Worm (Caenorhabditis elegans): ENCODE results near the gene F18G5.6.

F18G5.6 gene

DNA sequence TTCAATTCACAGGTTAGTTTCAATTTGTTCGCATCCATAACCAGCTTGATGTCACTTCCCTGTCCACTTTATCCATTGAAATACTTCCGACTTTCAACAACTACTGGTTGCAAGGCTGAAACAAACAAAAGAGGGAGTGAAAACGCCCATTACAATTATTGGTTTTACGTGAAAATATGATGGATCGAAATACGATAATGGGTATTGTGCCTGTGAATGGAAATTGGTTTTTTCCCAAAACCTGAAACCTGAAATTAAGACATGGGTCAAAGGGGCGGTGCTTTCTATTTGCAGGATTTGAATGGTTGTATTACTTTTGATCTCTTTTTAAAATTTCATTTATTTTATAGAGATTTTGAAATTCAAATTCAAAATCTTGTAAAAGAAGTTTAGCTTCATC, 34.7 kb upstream of the F18G5.6 start, which contains the start of gene B0416.2:
B0416.2 (plus strand) TSS at position 301 of the 400 bp plus-strand sequence.
- TF ChIP-seq fkh-2 (tag; optimal IDR thresholded peaks at IDR 0.05) (no peak), nhr-76 (tag; optimal IDR thresholded peaks at IDR 0.05) (no peak), ceh-82 (tag; optimal IDR thresholded peaks at IDR 0.05) (no peak), ztf-4 (tag; optimal IDR thresholded peaks at IDR 0.05) (no peak), elt-1 (tag; optimal IDR thresholded peaks at IDR 0.05) (no peak), lin-15B (tag; optimal IDR thresholded peaks at IDR 0.05) (no peak), lsy-12 (tag; optimal IDR thresholded peaks at IDR 0.05) (no peak), fos-1 (tag; optimal IDR thresholded peaks at IDR 0.05) (no peak), egl-27 (tag; optimal IDR thresholded peaks at IDR 0.05) (no peak), nhr-77 (tag; optimal IDR thresholded peaks at IDR 0.05) (no peak), elt-3 (tag; optimal IDR thresholded peaks at IDR 0.05) (no peak), nhr-237 (tag; optimal IDR thresholded peaks at IDR 0.05) (no peak), ztf-11 (tag; optimal IDR thresholded peaks at IDR 0.05) (no peak)

DNA sequence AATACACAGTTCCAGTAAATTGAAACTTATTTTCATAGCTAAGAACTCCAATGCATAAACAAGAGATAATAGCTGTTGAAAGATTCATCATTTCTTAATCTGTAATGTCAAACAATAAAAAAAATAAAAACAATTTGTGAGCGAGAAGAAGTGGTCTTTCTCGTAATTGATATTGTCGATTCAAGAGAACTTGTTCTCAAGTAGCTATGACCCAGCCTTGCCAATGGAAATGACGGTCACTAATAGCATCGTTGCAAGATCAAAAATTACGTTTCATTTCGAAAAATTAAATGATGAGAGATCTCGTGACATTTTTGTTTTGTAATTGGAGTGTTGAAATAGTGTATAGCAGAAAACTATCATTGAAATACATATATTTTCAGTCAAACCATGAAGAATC, 33.7 kb upstream of the F18G5.6 start, which contains the start of gene B0416.7:
B0416.7 (minus strand) TSS at position 101 of the 400 bp plus-strand sequence.
- TF ChIP-seq eor-1 (tag; optimal IDR thresholded peaks at IDR 0.05) (no peak), sea-2 (GFP tag; optimal IDR thresholded peaks at IDR 0.05) (no peak), daf-12 (tag; optimal IDR thresholded peaks at IDR 0.05) (no peak), elt-2 (tag; optimal IDR thresholded peaks at IDR 0.05) (no peak), nhr-43 (tag; optimal IDR thresholded peaks at IDR 0.05; ENCODE audit: poor library complexity, severe bottlenecking) (no peak), lin-15B (tag; optimal IDR thresholded peaks at IDR 0.05) (no peak), aly-2 (tag; optimal IDR thresholded peaks at IDR 0.05) (no peak), nhr-11 (tag; optimal IDR thresholded peaks at IDR 0.05) (no peak), tbx-2 (tag; optimal IDR thresholded peaks at IDR 0.05) (no peak), nhr-77 (tag; optimal IDR thresholded peaks at IDR 0.05) (no peak), pha-4 (tag; optimal IDR thresholded peaks at IDR 0.05) (no peak), jun-1 (tag; optimal IDR thresholded peaks at IDR 0.05) (no peak), ceh-9 (tag; optimal IDR thresholded peaks at IDR 0.05) (no peak), nhr-12 (tag; optimal IDR thresholded peaks at IDR 0.05) (no peak), egl-27 (tag; optimal IDR thresholded peaks at IDR 0.05) (no peak), nhr-67 (tag; optimal IDR thresholded peaks at IDR 0.05) (no peak), unc-39 (tag; optimal IDR thresholded peaks at IDR 0.05) (no peak)

DNA sequence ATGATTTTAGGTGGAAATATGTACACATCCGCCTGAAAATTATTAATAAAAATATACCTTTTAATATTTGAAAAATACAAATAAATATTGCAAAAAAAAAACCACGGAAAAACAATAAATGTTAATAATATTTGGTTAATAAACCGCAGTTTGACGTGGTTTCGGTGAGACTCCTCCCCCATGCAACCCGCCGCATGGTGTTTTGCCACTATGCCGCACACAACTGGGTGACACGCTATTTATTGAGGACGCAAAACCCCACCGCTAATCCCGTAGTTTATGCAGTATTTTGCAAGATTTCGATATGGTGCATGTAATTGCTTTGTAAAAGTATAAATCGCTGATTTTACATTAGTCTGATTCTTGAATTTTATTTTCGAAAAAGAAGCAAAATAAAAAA, 32.5 kb upstream of the F18G5.6 start, which contains the start of gene gly-13:
gly-13 (minus strand) TSS at position 32 of the 400 bp plus-strand sequence.
- TF ChIP-seq nhr-25 (tag; optimal IDR thresholded peaks at IDR 0.05) (no peak), fkh-10 (GFP tag; optimal IDR thresholded peaks at IDR 0.05) (no peak), nfya-1 (tag; optimal IDR thresholded peaks at IDR 0.05; ENCODE audit: insufficient read depth) (peak; percentile 8), elt-2 (tag; optimal IDR thresholded peaks at IDR 0.05) (peak; percentile 19), nhr-23 (tag; optimal IDR thresholded peaks at IDR 0.05) (peak; percentile 19)

DNA sequence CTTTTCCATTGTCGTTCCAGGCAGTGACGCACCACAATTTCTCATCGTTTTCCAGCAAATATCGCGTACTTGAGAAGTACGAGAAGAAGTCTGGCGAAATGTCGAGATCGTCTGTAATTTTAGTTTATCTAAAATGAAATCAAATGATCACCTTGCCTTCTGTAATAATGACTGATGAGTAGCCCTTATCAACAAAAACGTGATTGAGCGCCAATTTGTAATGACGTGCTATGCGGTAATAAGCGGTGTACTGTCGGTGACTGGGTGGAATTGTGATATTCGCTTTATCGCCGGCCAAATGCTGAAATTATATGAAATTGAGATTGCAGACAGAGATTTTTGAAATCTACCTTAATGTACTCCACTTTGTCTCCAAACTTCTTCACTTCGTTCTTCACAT, 31.3 kb upstream of the F18G5.6 start:
- TF ChIP-seq pqm-1 (tag; optimal IDR thresholded peaks at IDR 0.05) = peak; percentile 59
- TF ChIP-seq elt-2 (tag; optimal IDR thresholded peaks at IDR 0.05) = peak; percentile 71
- no peak for TF ChIP-seq ztf-4 (tag; optimal IDR thresholded peaks at IDR 0.05)

DNA sequence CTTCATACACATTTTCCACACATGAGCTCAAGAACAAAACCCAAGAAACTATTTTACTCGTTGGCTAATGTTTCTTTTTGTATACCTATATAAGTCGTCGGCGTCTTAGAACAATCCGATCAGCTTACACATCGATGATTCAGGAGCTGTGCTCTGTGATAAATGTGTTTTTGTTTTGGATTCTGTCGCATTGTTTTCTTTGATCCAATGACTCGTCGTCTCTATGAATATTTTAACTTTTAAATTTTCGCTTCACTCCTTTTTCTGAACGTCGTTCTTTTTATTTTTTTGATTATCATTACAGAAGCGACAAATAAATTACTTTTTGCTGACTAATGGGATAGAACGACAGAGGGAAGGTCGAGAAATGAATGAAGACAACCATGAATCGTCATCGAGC, 27.2 kb upstream of the F18G5.6 start, which contains the start of gene B0416.3:
B0416.3 (plus strand) TSS at position 301 of the 400 bp plus-strand sequence.
- no peak for TF ChIP-seq mml-1 (tag; optimal IDR thresholded peaks at IDR 0.05)
- no peak for TF ChIP-seq ama-1 (optimal IDR thresholded peaks at IDR 0.05)
- TF ChIP-seq jun-1 (tag; optimal IDR thresholded peaks at IDR 0.05) = no peak
- TF ChIP-seq lsy-12 (tag; optimal IDR thresholded peaks at IDR 0.05) = no peak

DNA sequence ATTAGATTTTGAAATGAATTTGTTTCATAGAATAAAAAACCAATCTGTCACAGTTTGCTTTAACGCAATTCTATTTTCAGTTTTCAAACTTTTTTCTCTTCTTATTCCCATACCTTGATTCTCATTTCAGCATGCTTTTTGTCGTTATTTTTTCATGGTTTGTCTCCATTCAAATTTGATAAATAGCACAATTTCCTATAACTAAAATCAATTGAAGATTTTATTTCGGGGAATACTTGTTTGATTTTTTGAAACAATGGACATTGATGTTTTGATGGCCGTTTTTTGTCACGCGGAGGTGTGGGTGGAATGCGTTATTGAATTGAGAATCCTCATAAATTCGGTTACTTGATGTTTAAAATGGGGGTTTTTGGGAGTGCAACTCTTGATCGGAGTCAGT, 18.9 kb upstream of the F18G5.6 start, which contains the start of gene B0416.11:
B0416.11 (minus strand) TSS at position 101 of the 400 bp plus-strand sequence.
- TF ChIP-seq eor-1 (tag; optimal IDR thresholded peaks at IDR 0.05) = no peak
- TF ChIP-seq zag-1 (tag; optimal IDR thresholded peaks at IDR 0.05) = no peak
- TF ChIP-seq nfya-1 (tag; optimal IDR thresholded peaks at IDR 0.05; ENCODE audit: insufficient read depth) = no peak
- TF ChIP-seq lsy-12 (tag; optimal IDR thresholded peaks at IDR 0.05) = no peak
- TF ChIP-seq R02D3.7 (tag; optimal IDR thresholded peaks at IDR 0.05) = no peak
- TF ChIP-seq elt-1 (tag; optimal IDR thresholded peaks at IDR 0.05) = no peak
- no peak for TF ChIP-seq pqm-1 (tag; optimal IDR thresholded peaks at IDR 0.05)
- TF ChIP-seq nhr-28 (tag; optimal IDR thresholded peaks at IDR 0.05) = no peak
- no peak for TF ChIP-seq pha-4 (tag; optimal IDR thresholded peaks at IDR 0.05)
- no peak for TF ChIP-seq ceh-82 (tag; optimal IDR thresholded peaks at IDR 0.05)
- no peak for TF ChIP-seq fkh-10 (GFP tag; optimal IDR thresholded peaks at IDR 0.05)

All from whole organism, L3 larva.